ENCODE assay signal across 2 fruit fly cellular contexts in genomic region chr2L:14261719-14262487, dm6.
TF ChIP-seq lines count a peak whose summit lies in the region.

No protein-coding gene starts in this region.

- no peak for TF ChIP-seq CTCF in whole organism, embryonic (GFP tag; optimal IDR thresholded peaks at IDR 0.05; lab: Kevin White, UChicago)

TF ChIP-seq in whole organism, embryonic, 481 proteins besides CTCF, POLR2A, EP300 and RAD21 (continues in another document):
- TF ChIP-seq CG15696 (tag; optimal IDR thresholded peaks at IDR 0.05; lab: Kevin White, UChicago) (no peak), tin (GFP tag; optimal IDR thresholded peaks at IDR 0.05; lab: Kevin White, UChicago) (no peak), dpn (GFP tag; optimal IDR thresholded peaks at IDR 0.05; lab: Kevin White, UChicago) (no peak), CG2889 (GFP tag; IDR thresholded peaks at IDR 0.05; lab: Robert Waterston, UW) (no peak), CG17829 (tag; optimal IDR thresholded peaks at IDR 0.05; lab: Kevin White, UChicago) (no peak), CG2202 (tag; optimal IDR thresholded peaks at IDR 0.05; lab: Kevin White, UChicago) (no peak), ac (GFP tag; optimal IDR thresholded peaks at IDR 0.05; lab: Kevin White, UChicago) (peak; percentile 48), CG12236 (GFP tag; optimal IDR thresholded peaks at IDR 0.05; lab: Kevin White, UChicago) (no peak), tll (GFP tag; optimal IDR thresholded peaks at IDR 0.05; lab: Kevin White, UChicago) (peak in 1 of 2 experiments; percentile 96), wor (GFP tag; IDR thresholded peaks at IDR 0.05; lab: Robert Waterston, UW) (no peak), kah (GFP tag; optimal IDR thresholded peaks at IDR 0.05; lab: Kevin White, UChicago) (no peak), Sry-δ (GFP tag; optimal IDR thresholded peaks at IDR 0.05; lab: Kevin White, UChicago) (no peak), cad (GFP tag; optimal IDR thresholded peaks at IDR 0.05; lab: Kevin White, UChicago) (peak; percentile 57), CG17385 (GFP tag; optimal IDR thresholded peaks at IDR 0.05; lab: Kevin White, UChicago) (no peak), insv (GFP tag; optimal IDR thresholded peaks at IDR 0.05; lab: Kevin White, UChicago) (no peak), CG30431 (GFP tag; optimal IDR thresholded peaks at IDR 0.05; lab: Kevin White, UChicago) (no peak), h (optimal IDR thresholded peaks at IDR 0.05; lab: Kevin White, UChicago) (no peak), D (optimal IDR thresholded peaks at IDR 0.05; lab: Kevin White, UChicago) (peak; percentile 100), D (GFP tag; optimal IDR thresholded peaks at IDR 0.05; lab: Kevin White, UChicago) (no peak), zen (tag; optimal IDR thresholded peaks at IDR 0.05; lab: Kevin White, UChicago) (peak; percentile 96), Hey (tag; optimal IDR thresholded peaks at IDR 0.05; lab: Kevin White, UChicago) (no peak), prd (optimal IDR thresholded peaks at IDR 0.05; lab: Kevin White, UChicago) (no peak), prd (GFP tag; IDR thresholded peaks at IDR 0.05; lab: Robert Waterston, UW) (peak; percentile 82), pb (GFP tag; optimal IDR thresholded peaks at IDR 0.05; lab: Kevin White, UChicago) (no peak), Dp (GFP tag; optimal IDR thresholded peaks at IDR 0.05; lab: Kevin White, UChicago) (no peak), nerfin-1 (tag; optimal IDR thresholded peaks at IDR 0.05; lab: Kevin White, UChicago) (no peak), knrl (GFP tag; IDR thresholded peaks at IDR 0.05; lab: Robert Waterston, UW; ENCODE audit: partially characterized antibody) (no peak), kni (GFP tag; optimal IDR thresholded peaks at IDR 0.05; lab: Kevin White, UChicago) (no peak), Opbp (GFP tag; IDR thresholded peaks at IDR 0.05; lab: Robert Waterston, UW; ENCODE audit: partially characterized antibody) (no peak), Camta (GFP tag; optimal IDR thresholded peaks at IDR 0.05; lab: Kevin White, UChicago) (no peak), CG11504 (tag; optimal IDR thresholded peaks at IDR 0.05; lab: Kevin White, UChicago) (peak; percentile 16), lab (GFP tag; optimal IDR thresholded peaks at IDR 0.05; lab: Kevin White, UChicago) (no peak), Kr (GFP tag; optimal IDR thresholded peaks at IDR 0.05; lab: Kevin White, UChicago) (peak; percentile 35), BtbVII (GFP tag; optimal IDR thresholded peaks at IDR 0.05; lab: Kevin White, UChicago) (no peak), tup (GFP tag; optimal IDR thresholded peaks at IDR 0.05; lab: Kevin White, UChicago) (no peak), CG12071 (GFP tag; optimal IDR thresholded peaks at IDR 0.05; lab: Kevin White, UChicago) (no peak), crc (GFP tag; optimal IDR thresholded peaks at IDR 0.05; lab: Kevin White, UChicago) (no peak), pan (optimal IDR thresholded peaks at IDR 0.05; lab: Kevin White, UChicago) (no peak), pan (GFP tag; optimal IDR thresholded peaks at IDR 0.05 in 1 of 2, IDR thresholded peaks at IDR 0.05 in 1 of 2) (no peak), CG18011 (GFP tag; optimal IDR thresholded peaks at IDR 0.05; lab: Kevin White, UChicago) (no peak), E2f1 (GFP tag; IDR thresholded peaks at IDR 0.05; lab: Robert Waterston, UW) (no peak), twi (tag; optimal IDR thresholded peaks at IDR 0.05; lab: Kevin White, UChicago) (peak; percentile 87), da (GFP tag; optimal IDR thresholded peaks at IDR 0.05; lab: Kevin White, UChicago) (peak; percentile 6), CG15479 (GFP tag; optimal IDR thresholded peaks at IDR 0.05; lab: Kevin White, UChicago) (peak; percentile 74), CG16815 (GFP tag; optimal IDR thresholded peaks at IDR 0.05; lab: Kevin White, UChicago) (no peak), sug (tag; optimal IDR thresholded peaks at IDR 0.05; lab: Kevin White, UChicago) (no peak), CG3065 (GFP tag; optimal IDR thresholded peaks at IDR 0.05; lab: Kevin White, UChicago) (no peak), CG12219 (GFP tag; optimal IDR thresholded peaks at IDR 0.05; lab: Kevin White, UChicago) (no peak)

TF ChIP-seq in whole organism, prepupa, 60 proteins besides CTCF, POLR2A, EP300 and RAD21:
- TF ChIP-seq Eip78C (GFP tag; lab: Kevin White, UChicago) (peak; percentile 10), Smox (GFP tag; optimal IDR thresholded peaks at IDR 0.05; lab: Kevin White, UChicago) (no peak)
